Fruit fly (Drosophila melanogaster) whole organism, embryonic: ENCODE measurements around the gene sage.

ENCODE experiments used
- CG10565 ChIP-seq: fragments of 200-800 bp; sonication (Bioruptor generic); optimal IDR thresholded peaks from 3 replicates; lab custom pipeline; 2016; ENCODE audit warnings: missing biosample characterization, mild to moderate bottlenecking, missing genetic modification characterization
- CG5245 ChIP-seq: fragments of 200-800 bp; sonication (Bioruptor generic); optimal IDR thresholded peaks from 3 replicates; lab custom pipeline; 2016; ENCODE audit warnings: missing biosample characterization, missing genetic modification characterization
- CG7372 ChIP-seq: fragments of 200-800 bp; sonication (Bioruptor generic); IDR thresholded peaks from 2 replicates; pipeline ENCODE4 v1.3.6; 2022; ENCODE audit warnings: missing biosample characterization, missing genetic modification characterization
- Dad ChIP-seq: fragments of 200-800 bp; sonication (Bioruptor generic); optimal IDR thresholded peaks from 3 replicates; lab custom pipeline; 2016; ENCODE audit warnings: missing biosample characterization, missing genetic modification characterization
- Hr39 ChIP-seq: fragments of >200 bp; optimal IDR thresholded peaks from 2 replicates; lab custom pipeline; 2017
- Meics ChIP-seq: fragments of 200-800 bp; sonication (Bioruptor generic); optimal IDR thresholded peaks from 2 replicates; lab custom pipeline; 2017; ENCODE audit warnings: missing biosample characterization, mild to moderate bottlenecking, missing genetic modification characterization
- Sox102F ChIP-seq: fragments of 200-800 bp; sonication (Bioruptor generic); optimal IDR thresholded peaks from 2 replicates; lab custom pipeline; 2018; ENCODE audit warnings: missing biosample characterization, mild to moderate bottlenecking, missing genetic modification characterization, moderate library complexity
- Usf ChIP-seq: fragments of 200-800 bp; sonication (Bioruptor generic); optimal IDR thresholded peaks from 2 replicates; lab custom pipeline; 2017; ENCODE audit warnings: missing genotype, missing biosample characterization, missing genetic modification characterization
- bcd ChIP-seq: fragments of 200-800 bp; sonication (Bioruptor generic); optimal IDR thresholded peaks from 2 replicates; lab custom pipeline; 2017; ENCODE audit warnings: missing biosample characterization, mild to moderate bottlenecking, missing genetic modification characterization
- gt ChIP-seq: fragments of 200-800 bp; sonication (Bioruptor generic); IDR thresholded peaks from 2 replicates; pipeline ENCODE4 v1.3.6; 2022; ENCODE audit warnings: missing biosample characterization, missing genetic modification characterization
- kah ChIP-seq: fragments of 200-800 bp; sonication (Bioruptor generic); optimal IDR thresholded peaks from 2 replicates; lab custom pipeline; 2018; ENCODE audit warnings: missing biosample characterization, mild to moderate bottlenecking, missing genetic modification characterization
- pan ChIP-seq, 4 experiments: fragments of >200 bp in 3 of 4; fragments of 200-800 bp in 1 of 4; sonication (Bioruptor generic) in 1 of 4; optimal IDR thresholded peaks in 3 of 4; IDR thresholded peaks in 1 of 4; 2 replicates each; pipeline versions ENCODE4 v1.3.6 to Lab custom; 2017 to 2022; ENCODE audit warnings: missing biosample characterization in 2 of 4, missing genetic modification characterization in 2 of 4, mixed read lengths in 1 of 4
- z ChIP-seq: fragments of 200-800 bp; sonication (Bioruptor generic); IDR thresholded peaks from 3 replicates; pipeline ENCODE4 v1.3.6; 2022; ENCODE audit warnings: missing biosample characterization, missing genetic modification characterization

- no peak for TF ChIP-seq Dad (GFP tag; lab: Kevin White, UChicago)
- no peak for TF ChIP-seq CG5245 (GFP tag; lab: Kevin White, UChicago)
- no peak for TF ChIP-seq gt (GFP tag; lab: Robert Waterston, UW)
- TF ChIP-seq CG7372 (GFP tag; lab: Robert Waterston, UW): no peak
- no peak for TF ChIP-seq kah (GFP tag; lab: Kevin White, UChicago)
- TF ChIP-seq bcd (GFP tag; lab: Kevin White, UChicago): peak; percentile 6
- no peak for TF ChIP-seq pan (optimal IDR thresholded peaks at IDR 0.05; lab: Kevin White, UChicago)
- peak in 1 of 2 experiments; percentile 28 for TF ChIP-seq pan (GFP tag; optimal IDR thresholded peaks at IDR 0.05 in 1 of 2, IDR thresholded peaks at IDR 0.05 in 1 of 2)
- no peak for TF ChIP-seq Usf
- no peak for TF ChIP-seq z (GFP tag; lab: Robert Waterston, UW)
- peak; percentile 36 for TF ChIP-seq Sox102F
- peak; percentile 14 for TF ChIP-seq Meics (GFP tag; lab: Kevin White, UChicago)
- TF ChIP-seq Hr39 (lab: Kevin White, UChicago): no peak
- TF ChIP-seq CG10565 (GFP tag; lab: Kevin White, UChicago): no peak
These were observed 33.8 kb downstream of the sage start for dm6 chr3R:9229996-9230601.
